Fruit fly (Drosophila melanogaster): ENCODE measurements around the gene SpdS.

DNA sequence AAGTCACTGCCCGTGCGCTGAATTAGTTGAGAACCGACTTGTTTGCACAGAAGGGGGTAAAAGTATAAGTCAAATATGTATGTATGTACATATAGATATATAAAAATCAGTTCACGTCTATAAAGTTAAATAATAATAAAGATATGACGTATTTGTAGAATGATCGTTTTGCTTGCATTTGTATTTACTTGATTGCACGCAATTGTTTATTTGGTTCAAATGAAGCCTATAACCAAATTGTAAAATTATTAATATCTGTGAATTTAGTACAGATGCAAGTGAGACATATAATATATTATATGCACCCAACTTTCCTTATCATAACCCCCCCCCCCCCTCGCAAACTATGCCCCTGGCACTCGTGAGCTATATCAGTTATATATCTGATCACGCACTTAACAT lies 30.9 kb upstream of the SpdS start:
- no peak for TF ChIP-seq CTCF (optimal IDR thresholded peaks at IDR 0.05)
- TF ChIP-seq CG8478 (optimal IDR thresholded peaks at IDR 0.05): no peak

Measured in S2 (cell line).